Worm (Caenorhabditis elegans) whole organism, L1 larva: ENCODE measurements around the gene vha-13.

Source experiments
- ceh-82 ChIP-seq, 3 experiments: fragments of 150-350 bp in 1 of 3; sonication (generic microtip) in 2 of 3; optimal IDR thresholded peaks; 2 replicates each; lab custom pipeline; 2014 to 2017; ENCODE audit warnings: missing biosample characterization in 3 of 3, missing genetic modification characterization in 3 of 3
- elt-3 ChIP-seq, 6 experiments: fragments of 150-350 bp in 1 of 6; sonication (generic microtip); optimal IDR thresholded peaks; 2 replicates each; lab custom pipeline; 2017 to 2018; ENCODE audit warnings: missing biosample characterization in 6 of 6, missing genetic modification characterization in 6 of 6, inconsistent platforms in 1 of 6
- grh-1 ChIP-seq: fragments of 200-800 bp; sonication (Bioruptor generic); IDR thresholded peaks from 2 replicates; pipeline ENCODE4 v1.3.6; 2022; ENCODE audit warnings: missing genetic modification reagents, missing genetic modification characterization, missing compliant biosample characterization
- nhr-237 ChIP-seq: fragments of 150-350 bp; optimal IDR thresholded peaks from 2 replicates; lab custom pipeline; 2014; ENCODE audit warnings: missing biosample characterization, missing genetic modification characterization
- snpc-4 ChIP-seq: fragments of 150-350 bp; optimal IDR thresholded peaks from 2 replicates; lab custom pipeline; 2014; ENCODE audit warnings: missing biosample characterization, missing genetic modification characterization
- ztf-11 ChIP-seq, 2 experiments: sonication (generic microtip); optimal IDR thresholded peaks; 2 replicates each; lab custom pipeline; 2016 to 2017; ENCODE audit warnings: missing genetic modification characterization in 2 of 2, missing biosample characterization in 1 of 2, missing compliant biosample characterization in 1 of 2

DNA sequence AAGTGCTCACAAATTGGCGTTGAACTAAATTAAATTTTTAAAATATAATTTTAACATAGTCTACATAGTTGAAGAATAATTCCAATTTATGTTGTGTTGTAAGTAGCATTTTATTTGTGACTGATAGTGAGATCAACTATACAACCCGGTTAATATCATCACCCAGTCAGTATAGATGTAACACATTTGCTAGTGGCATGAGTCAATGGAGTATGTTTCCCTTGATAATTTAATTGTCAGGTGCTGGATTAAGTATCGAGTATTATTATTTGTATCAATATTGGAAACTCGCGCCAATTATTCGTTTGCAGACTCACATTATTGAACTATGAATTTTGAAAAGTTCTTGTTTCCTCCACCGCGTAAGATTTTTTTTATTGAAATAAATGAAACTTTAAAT is 16.6 kb upstream of the vha-13 start, which contains the start of gene srm-5:
- TF ChIP-seq elt-3 (tag; optimal IDR thresholded peaks at IDR 0.05; lab: Kevin White, UChicago) (no peak), snpc-4 (tag; lab: Kevin White, UChicago) (no peak), grh-1 (GFP tag; lab: Robert Waterston, UW) (no peak), ceh-82 (tag; optimal IDR thresholded peaks at IDR 0.05; lab: Kevin White, UChicago) (no peak), nhr-237 (no peak), ztf-11 (tag; optimal IDR thresholded peaks at IDR 0.05; lab: Kevin White, UChicago) (no peak)
